Worm (Caenorhabditis elegans): ENCODE data around the gene C53D6.4.

ce11 chrIV:8975331-8975625, 45.5 kb downstream of the C53D6.4 start, which contains the start of gene pdzd-8:
- TF ChIP-seq ZK546.5 (tag; optimal IDR thresholded peaks at IDR 0.05) = no peak
- TF ChIP-seq skn-1 (tag; optimal IDR thresholded peaks at IDR 0.05) = no peak
- TF ChIP-seq unc-62 (GFP tag; optimal IDR thresholded peaks at IDR 0.05) = no peak
- no peak for TF ChIP-seq ztf-11 (tag; optimal IDR thresholded peaks at IDR 0.05)
- no peak for TF ChIP-seq unc-39 (tag; optimal IDR thresholded peaks at IDR 0.05)
- TF ChIP-seq pha-4 (tag; optimal IDR thresholded peaks at IDR 0.05) = no peak
- TF ChIP-seq nhr-23 (tag; optimal IDR thresholded peaks at IDR 0.05) = no peak
- no peak for TF ChIP-seq sea-2 (GFP tag; optimal IDR thresholded peaks at IDR 0.05)
- TF ChIP-seq nhr-237 (tag; optimal IDR thresholded peaks at IDR 0.05) = no peak

Measured in whole organism, L3 larva.